Worm (Caenorhabditis elegans) whole organism, young adult: ENCODE measurements around the gene F07G6.8.

Experiments used
- F23B12.7 ChIP-seq: sonication (generic microtip); optimal IDR thresholded peaks from 2 replicates; lab custom pipeline; 2017; ENCODE audit warnings: missing genetic modification characterization, mild to moderate bottlenecking, missing compliant biosample characterization, antibody characterized with exemption, moderate library complexity; ENCODE audit not compliant: insufficient read depth
- die-1 ChIP-seq: sonication (generic microtip); optimal IDR thresholded peaks from 2 replicates; lab custom pipeline; 2016; ENCODE audit warnings: missing genotype, mild to moderate bottlenecking, missing genetic modification characterization, missing compliant biosample characterization
- unc-130 ChIP-seq: sonication (generic microtip); optimal IDR thresholded peaks from 2 replicates; lab custom pipeline; 2016; ENCODE audit warnings: missing genetic modification reagents, missing genetic modification characterization, missing compliant biosample characterization
- ztf-25 ChIP-seq: fragments of 200-800 bp; sonication (Bioruptor generic); IDR thresholded peaks from 2 replicates; pipeline ENCODE4 v1.3.6; 2022; ENCODE audit warnings: missing genetic modification reagents, missing genetic modification characterization, missing compliant biosample characterization

DNA sequence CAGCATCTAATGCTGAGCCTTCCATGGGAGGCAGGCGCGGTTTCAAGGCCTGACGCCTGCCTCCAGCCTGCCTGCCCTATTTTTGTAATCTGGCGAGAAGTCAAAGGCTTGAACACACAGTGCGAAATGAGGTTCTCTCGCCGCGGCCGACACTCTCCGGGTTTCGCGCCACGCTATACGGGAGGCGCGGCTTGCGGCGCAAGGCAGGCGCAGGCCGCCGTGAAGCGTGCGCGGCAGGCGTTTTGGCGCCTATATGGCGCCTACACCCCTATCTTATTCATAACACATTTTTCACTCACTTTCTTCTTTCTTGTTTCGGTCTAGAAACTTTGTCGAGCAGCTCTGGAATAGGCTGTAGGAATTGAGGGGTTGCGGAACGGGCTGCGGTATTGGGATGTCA, 17.2 kb downstream of the F07G6.8 start:
- TF ChIP-seq F23B12.7 (tag; lab: Kevin White, UChicago) (no peak), unc-130 (GFP tag; lab: Kevin White, UChicago) (no peak), ztf-25 (no peak), die-1 (tag; lab: Kevin White, UChicago) (no peak)
